Fruit fly (Drosophila melanogaster): Measurements from ENCODE around the gene Lip4.
A peak's percentile ranks its signal among the peaks of the same experiment; 100 is the strongest.

Lip4 gene

DNA sequence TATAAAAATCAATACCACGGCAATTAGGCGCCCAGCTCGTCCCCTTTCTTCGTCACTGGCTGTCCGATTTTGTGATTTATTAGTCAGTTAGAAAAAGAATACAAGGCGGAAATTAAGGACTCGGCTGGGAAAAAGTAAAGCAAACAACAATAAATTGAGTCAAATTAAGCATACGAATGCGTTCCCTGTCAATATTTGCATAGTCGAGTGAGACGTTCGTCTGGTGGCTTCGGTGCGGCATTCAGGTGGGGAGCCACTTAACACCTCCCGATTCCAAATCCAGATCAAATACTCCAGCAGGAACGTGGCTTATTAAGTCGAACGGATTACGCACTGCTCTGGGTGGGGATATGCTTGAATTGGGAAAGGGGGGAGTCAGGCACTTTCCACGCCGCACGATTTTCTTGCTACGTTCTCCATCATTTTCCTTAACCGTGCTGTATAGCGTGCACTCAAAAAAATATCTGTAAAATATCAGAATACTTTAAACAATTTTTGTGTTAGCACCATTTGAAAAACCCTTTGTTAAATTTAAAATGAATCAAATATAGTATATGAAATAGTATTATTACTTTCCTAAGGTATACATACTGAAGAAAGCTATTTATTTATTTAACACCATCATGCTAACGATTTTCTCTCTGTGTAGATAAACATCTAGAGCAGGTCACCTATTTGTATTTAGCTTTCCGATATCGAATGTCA is 15.8 kb downstream of the Lip4 start (continued):
- no peak for TF ChIP-seq vfl (GFP tag; optimal IDR thresholded peaks at IDR 0.05)
- peak; percentile 5 for TF ChIP-seq CG12219 (GFP tag; optimal IDR thresholded peaks at IDR 0.05)
- TF ChIP-seq z (GFP tag; IDR thresholded peaks at IDR 0.05): 0 out of 3 replicates have a peak, but pooled peaks have one; percentile 34
- TF ChIP-seq Sox100B (GFP tag; optimal IDR thresholded peaks at IDR 0.05): peak; percentile 50
- TF ChIP-seq fru (optimal IDR thresholded peaks at IDR 0.05): no peak
- no peak for TF ChIP-seq dm (GFP tag; optimal IDR thresholded peaks at IDR 0.05)
- no peak for TF ChIP-seq hb (GFP tag; IDR thresholded peaks at IDR 0.05; ENCODE audit: partially characterized antibody)
- no peak for TF ChIP-seq CG8089 (GFP tag; optimal IDR thresholded peaks at IDR 0.05)
- no peak for TF ChIP-seq Opbp (GFP tag; IDR thresholded peaks at IDR 0.05; ENCODE audit: partially characterized antibody)
- peak; percentile 60 for TF ChIP-seq CG7839 (tag; optimal IDR thresholded peaks at IDR 0.05)
- no peak for TF ChIP-seq CG6813 (GFP tag; optimal IDR thresholded peaks at IDR 0.05)
- no peak for TF ChIP-seq scrt (GFP tag; optimal IDR thresholded peaks at IDR 0.05)
- no peak for TF ChIP-seq br (optimal IDR thresholded peaks at IDR 0.05)
- TF ChIP-seq CG8281 (tag; optimal IDR thresholded peaks at IDR 0.05): no peak
- no peak for TF ChIP-seq ase (GFP tag; IDR thresholded peaks at IDR 0.05)
- TF ChIP-seq YL-1 (GFP tag; optimal IDR thresholded peaks at IDR 0.05): no peak
- TF ChIP-seq luna (GFP tag; optimal IDR thresholded peaks at IDR 0.05): no peak
- TF ChIP-seq CG11504 (tag; optimal IDR thresholded peaks at IDR 0.05): peak; percentile 66
- no peak for TF ChIP-seq CG11247 (GFP tag; IDR thresholded peaks at IDR 0.05)
- no peak for TF ChIP-seq CG16863 (GFP tag; optimal IDR thresholded peaks at IDR 0.05)
- TF ChIP-seq CG15514 (GFP tag; optimal IDR thresholded peaks at IDR 0.05): no peak
- 0 out of 2 replicates have a peak, but pooled peaks have one; percentile 9 for TF ChIP-seq CG11696 (GFP tag; IDR thresholded peaks at IDR 0.05)
- TF ChIP-seq CG33557 (GFP tag; optimal IDR thresholded peaks at IDR 0.05): peak; percentile 47
- no peak for TF ChIP-seq CG1792 (GFP tag; optimal IDR thresholded peaks at IDR 0.05)
- TF ChIP-seq Spps (tag; optimal IDR thresholded peaks at IDR 0.05): peak; percentile 44
- TF ChIP-seq sqz (GFP tag; optimal IDR thresholded peaks at IDR 0.05): peak; percentile 12
- TF ChIP-seq CG2712 (tag; optimal IDR thresholded peaks at IDR 0.05): peak; percentile 85
- no peak for TF ChIP-seq CG3838 (GFP tag; optimal IDR thresholded peaks at IDR 0.05)
- TF ChIP-seq otp (GFP tag; IDR thresholded peaks at IDR 0.05): no peak
- TF ChIP-seq kah (GFP tag; optimal IDR thresholded peaks at IDR 0.05): no peak
- peak; percentile 33 for TF ChIP-seq tio (GFP tag; optimal IDR thresholded peaks at IDR 0.05)
- TF ChIP-seq CG10959 (GFP tag; IDR thresholded peaks at IDR 0.05): no peak
- TF ChIP-seq CG7987 (GFP tag; optimal IDR thresholded peaks at IDR 0.05): no peak
- TF ChIP-seq CG17328 (GFP tag; IDR thresholded peaks at IDR 0.05): peak; percentile 61
- no peak for TF ChIP-seq CG10431 (GFP tag; optimal IDR thresholded peaks at IDR 0.05)
- peak; percentile 19 for TF ChIP-seq CG17385 (GFP tag; optimal IDR thresholded peaks at IDR 0.05)
- TF ChIP-seq pum (GFP tag; optimal IDR thresholded peaks at IDR 0.05): no peak
- no peak for TF ChIP-seq fd102C (GFP tag; optimal IDR thresholded peaks at IDR 0.05)
- TF ChIP-seq kni (GFP tag; optimal IDR thresholded peaks at IDR 0.05): peak; percentile 43
- TF ChIP-seq CrebB (tag; optimal IDR thresholded peaks at IDR 0.05): no peak
- TF ChIP-seq nerfin-2 (GFP tag; IDR thresholded peaks at IDR 0.05; ENCODE audit: partially characterized antibody): no peak
- TF ChIP-seq grn (GFP tag; optimal IDR thresholded peaks at IDR 0.05): peak; percentile 91
- no peak for TF ChIP-seq CG7271 (tag; optimal IDR thresholded peaks at IDR 0.05)
- TF ChIP-seq CG4328 (GFP tag; optimal IDR thresholded peaks at IDR 0.05): no peak
- no peak for TF ChIP-seq CG14965 (GFP tag; optimal IDR thresholded peaks at IDR 0.05; ENCODE audit: borderline replicate concordance)
- no peak for TF ChIP-seq Sry-δ (GFP tag; optimal IDR thresholded peaks at IDR 0.05)
- no peak for TF ChIP-seq ato (GFP tag; IDR thresholded peaks at IDR 0.05; ENCODE audit: partially characterized antibody)
- TF ChIP-seq zen (tag; optimal IDR thresholded peaks at IDR 0.05): peak; percentile 19
- no peak for TF ChIP-seq CG1024 (GFP tag; IDR thresholded peaks at IDR 0.05)
- no peak for TF ChIP-seq dan (GFP tag; IDR thresholded peaks at IDR 0.05)
